Worm (Caenorhabditis elegans) whole organism, L3 larva: ENCODE results near the gene pdha-1.
A peak's percentile ranks its signal among the peaks of the same experiment; 100 is the strongest.

ENCODE experiments used
- R02D3.7 ChIP-seq: fragments of 150-350 bp; optimal IDR thresholded peaks from 2 replicates; lab custom pipeline; 2014; ENCODE audit warnings: missing biosample characterization, missing genetic modification characterization
- ZK546.5 ChIP-seq: sonication (generic microtip); optimal IDR thresholded peaks from 2 replicates; lab custom pipeline; 2017; ENCODE audit warnings: missing biosample characterization, missing genetic modification characterization
- aly-2 ChIP-seq: fragments of 150-350 bp; optimal IDR thresholded peaks from 2 replicates; lab custom pipeline; 2014; ENCODE audit warnings: missing biosample characterization, missing genetic modification characterization
- ama-1 ChIP-seq: fragments of 150-350 bp; optimal IDR thresholded peaks from 2 replicates; lab custom pipeline; 2018
- ceh-16 ChIP-seq: sonication (generic microtip); optimal IDR thresholded peaks from 2 replicates; lab custom pipeline; 2017; ENCODE audit warnings: missing biosample characterization, missing genetic modification characterization
- ceh-28 ChIP-seq: fragments of 150-350 bp; optimal IDR thresholded peaks from 2 replicates; lab custom pipeline; 2014; ENCODE audit warnings: missing biosample characterization, missing genetic modification reagents, missing genetic modification characterization
- ceh-82 ChIP-seq: fragments of 150-350 bp; optimal IDR thresholded peaks from 2 replicates; lab custom pipeline; 2014; ENCODE audit warnings: missing biosample characterization, missing genetic modification characterization
- ceh-9 ChIP-seq: sonication (generic microtip); optimal IDR thresholded peaks from 2 replicates; lab custom pipeline; 2018; ENCODE audit warnings: missing biosample characterization, missing genetic modification characterization
- daf-12 ChIP-seq: fragments of 150-350 bp; optimal IDR thresholded peaks from 2 replicates; lab custom pipeline; 2014; ENCODE audit warnings: missing biosample characterization, missing genetic modification reagents, missing genetic modification characterization
- egl-27 ChIP-seq: sonication (generic microtip); optimal IDR thresholded peaks from 4 replicates; lab custom pipeline; 2017; ENCODE audit warnings: missing biosample characterization, missing genetic modification reagents, missing genetic modification characterization
- egl-5 ChIP-seq: fragments of 150-350 bp; optimal IDR thresholded peaks from 2 replicates; lab custom pipeline; 2017; ENCODE audit warnings: missing biosample characterization, missing genetic modification reagents, missing genetic modification characterization, inconsistent platforms
- elt-1 ChIP-seq: fragments of 150-350 bp; optimal IDR thresholded peaks from 2 replicates; lab custom pipeline; 2014; ENCODE audit warnings: missing biosample characterization, missing genetic modification characterization
- elt-2 ChIP-seq: sonication (generic microtip); optimal IDR thresholded peaks from 2 replicates; lab custom pipeline; 2016; ENCODE audit warnings: missing genetic modification reagents, mild to moderate bottlenecking, missing genetic modification characterization, missing compliant biosample characterization
- elt-3 ChIP-seq, 3 experiments: fragments of 150-350 bp in 1 of 3; sonication (generic microtip) in 2 of 3; optimal IDR thresholded peaks; 2 replicates in 2 of 3; 4 replicates in 1 of 3; lab custom pipeline; 2014 to 2017; ENCODE audit warnings: missing biosample characterization in 3 of 3, missing genetic modification characterization in 3 of 3
- eor-1 ChIP-seq, 2 experiments: fragments of 150-350 bp; optimal IDR thresholded peaks; 2 replicates each; lab custom pipeline; 2014 to 2018; ENCODE audit warnings: missing biosample characterization in 2 of 2, missing genetic modification characterization in 2 of 2
- fkh-10 ChIP-seq: sonication (generic microtip); optimal IDR thresholded peaks from 2 replicates; lab custom pipeline; 2017; ENCODE audit warnings: missing biosample characterization, missing genetic modification reagents, missing genetic modification characterization
- fkh-2 ChIP-seq: fragments of 150-350 bp; optimal IDR thresholded peaks from 2 replicates; lab custom pipeline; 2014; ENCODE audit warnings: missing biosample characterization, missing genetic modification reagents, missing genetic modification characterization
- fos-1 ChIP-seq: fragments of 150-350 bp; optimal IDR thresholded peaks from 2 replicates; lab custom pipeline; 2014; ENCODE audit warnings: missing biosample characterization, missing genetic modification characterization
- hmg-11 ChIP-seq: sonication (generic microtip); optimal IDR thresholded peaks from 2 replicates; lab custom pipeline; 2016; ENCODE audit warnings: missing genetic modification characterization, missing compliant biosample characterization
- jun-1 ChIP-seq: fragments of 150-350 bp; optimal IDR thresholded peaks from 2 replicates; lab custom pipeline; 2014; ENCODE audit warnings: missing biosample characterization, missing genetic modification reagents, missing genetic modification characterization
- lin-15B ChIP-seq: fragments of 150-350 bp; optimal IDR thresholded peaks from 2 replicates; lab custom pipeline; 2014; ENCODE audit warnings: missing biosample characterization, missing genetic modification characterization
- lin-39 ChIP-seq: fragments of 150-350 bp; optimal IDR thresholded peaks from 2 replicates; lab custom pipeline; 2018; ENCODE audit warnings: missing biosample characterization, missing genetic modification reagents, missing genetic modification characterization
- lsy-12 ChIP-seq: sonication (generic microtip); optimal IDR thresholded peaks from 2 replicates; lab custom pipeline; 2016; ENCODE audit warnings: mild to moderate bottlenecking, missing genetic modification characterization, missing compliant biosample characterization
- mdl-1 ChIP-seq: fragments of 150-350 bp; optimal IDR thresholded peaks from 2 replicates; lab custom pipeline; 2014; ENCODE audit warnings: missing biosample characterization, missing genetic modification characterization
- mml-1 ChIP-seq: fragments of 150-350 bp; sonication (generic microtip); optimal IDR thresholded peaks from 3 replicates; lab custom pipeline; 2014; ENCODE audit warnings: missing biosample characterization, missing genetic modification characterization
- nfya-1 ChIP-seq: sonication (generic microtip); optimal IDR thresholded peaks from 2 replicates; lab custom pipeline; 2017; ENCODE audit warnings: missing genetic modification characterization, mild to moderate bottlenecking, missing compliant biosample characterization, antibody characterized with exemption, moderate library complexity; ENCODE audit not compliant: insufficient read depth
- nhr-11 ChIP-seq: fragments of 150-350 bp; optimal IDR thresholded peaks from 2 replicates; lab custom pipeline; 2014; ENCODE audit warnings: missing biosample characterization, missing genetic modification characterization
- nhr-12 ChIP-seq: fragments of 150-350 bp; optimal IDR thresholded peaks from 2 replicates; lab custom pipeline; 2014; ENCODE audit warnings: missing biosample characterization, missing genetic modification characterization
- nhr-23 ChIP-seq: fragments of 150-350 bp; optimal IDR thresholded peaks from 2 replicates; lab custom pipeline; 2014; ENCODE audit warnings: missing biosample characterization, missing genetic modification reagents, missing genetic modification characterization
- nhr-237 ChIP-seq: fragments of 150-350 bp; optimal IDR thresholded peaks from 2 replicates; lab custom pipeline; 2014; ENCODE audit warnings: missing biosample characterization, missing genetic modification characterization
- nhr-25 ChIP-seq: sonication (generic microtip); optimal IDR thresholded peaks from 2 replicates; lab custom pipeline; 2017; ENCODE audit warnings: missing biosample characterization, missing genetic modification characterization
- nhr-28 ChIP-seq: fragments of 150-350 bp; optimal IDR thresholded peaks from 2 replicates; lab custom pipeline; 2014; ENCODE audit warnings: missing biosample characterization, missing genetic modification characterization
- nhr-43 ChIP-seq: sonication (generic microtip); optimal IDR thresholded peaks from 2 replicates; lab custom pipeline; 2016; ENCODE audit warnings: mild to moderate bottlenecking, missing genetic modification characterization, missing compliant biosample characterization; ENCODE audit not compliant: poor library complexity, severe bottlenecking
- nhr-67 ChIP-seq: fragments of 150-350 bp; optimal IDR thresholded peaks from 2 replicates; lab custom pipeline; 2014; ENCODE audit warnings: missing biosample characterization, missing genetic modification characterization
- nhr-76 ChIP-seq: fragments of 150-350 bp; sonication (generic microtip); optimal IDR thresholded peaks from 5 replicates; lab custom pipeline; 2014; ENCODE audit warnings: missing biosample characterization, missing genetic modification characterization
- nhr-77 ChIP-seq: fragments of 150-350 bp; optimal IDR thresholded peaks from 2 replicates; lab custom pipeline; 2014; ENCODE audit warnings: missing biosample characterization, missing genetic modification characterization
- pha-4 ChIP-seq: fragments of 150-350 bp; optimal IDR thresholded peaks from 2 replicates; lab custom pipeline; 2014; ENCODE audit warnings: missing biosample characterization, missing genetic modification reagents, missing genetic modification characterization
- pqm-1 ChIP-seq: fragments of 150-350 bp; optimal IDR thresholded peaks from 2 replicates; lab custom pipeline; 2017; ENCODE audit warnings: missing biosample characterization, missing genetic modification characterization, inconsistent platforms
- sea-2 ChIP-seq: fragments of 150-350 bp; sonication (generic microtip); optimal IDR thresholded peaks from 4 replicates; lab custom pipeline; 2014; ENCODE audit warnings: missing biosample characterization, missing genetic modification reagents, missing genetic modification characterization
- skn-1 ChIP-seq: fragments of 150-350 bp; optimal IDR thresholded peaks from 2 replicates; lab custom pipeline; 2014; ENCODE audit warnings: missing biosample characterization, missing genetic modification characterization
- snpc-4 ChIP-seq: fragments of 150-350 bp; optimal IDR thresholded peaks from 2 replicates; lab custom pipeline; 2014; ENCODE audit warnings: missing biosample characterization, missing genetic modification characterization
- tbx-2 ChIP-seq: sonication (generic microtip); optimal IDR thresholded peaks from 2 replicates; lab custom pipeline; 2016; ENCODE audit warnings: mild to moderate bottlenecking, missing genetic modification characterization, missing compliant biosample characterization
- unc-39 ChIP-seq: sonication (generic microtip); optimal IDR thresholded peaks from 4 replicates; lab custom pipeline; 2017; ENCODE audit warnings: missing biosample characterization, missing genetic modification characterization
- unc-62 ChIP-seq: fragments of 150-350 bp; sonication (generic microtip); optimal IDR thresholded peaks from 4 replicates; lab custom pipeline; 2014; ENCODE audit warnings: missing biosample characterization, missing genetic modification reagents, missing genetic modification characterization
- zag-1 ChIP-seq: fragments of 150-350 bp; optimal IDR thresholded peaks from 2 replicates; lab custom pipeline; 2014; ENCODE audit warnings: missing biosample characterization, missing genetic modification characterization
- ztf-11 ChIP-seq: fragments of 150-350 bp; optimal IDR thresholded peaks from 2 replicates; lab custom pipeline; 2014; ENCODE audit warnings: missing biosample characterization, missing genetic modification characterization
- ztf-4 ChIP-seq: fragments of 150-350 bp; optimal IDR thresholded peaks from 2 replicates; lab custom pipeline; 2014; ENCODE audit warnings: missing biosample characterization, missing genetic modification characterization

Gene pdha-1

ce11 chrII:8086803-8087202, 20.7 kb downstream of the pdha-1 start, which contains the start of gene K02C4.3:
Gene K02C4.3, minus strand, starts transcription at chrII:8086853.
- TF ChIP-seq hmg-11 (tag; lab: Kevin White, UChicago) (peak; percentile 46), sea-2 (GFP tag; lab: Kevin White, UChicago) (no peak), ceh-28 (no peak), nhr-11 (tag; lab: Kevin White, UChicago) (no peak), jun-1 (peak; percentile 23), nhr-77 (tag; lab: Kevin White, UChicago) (no peak), daf-12 (tag; lab: Kevin White, UChicago) (no peak), elt-2 (tag; lab: Kevin White, UChicago) (peak; percentile 43), eor-1 (tag; optimal IDR thresholded peaks at IDR 0.05; lab: Kevin White, UChicago) (no peak), ztf-11 (tag; lab: Kevin White, UChicago) (no peak), lin-15B (peak; percentile 79), lin-39 (no peak), unc-39 (tag; lab: Kevin White, UChicago) (no peak), zag-1 (no peak), nhr-28 (tag; lab: Kevin White, UChicago) (no peak), nhr-25 (peak; percentile 56), ceh-9 (tag; lab: Kevin White, UChicago) (no peak), egl-27 (tag; lab: Kevin White, UChicago) (no peak), nfya-1 (tag; lab: Kevin White, UChicago) (peak; percentile 74), skn-1 (tag; lab: Kevin White, UChicago) (no peak), tbx-2 (tag; lab: Kevin White, UChicago) (no peak), mdl-1 (tag; lab: Kevin White, UChicago) (no peak), nhr-237 (tag; lab: Kevin White, UChicago) (no peak), R02D3.7 (tag; lab: Kevin White, UChicago) (peak; percentile 37), elt-1 (tag; lab: Kevin White, UChicago) (no peak), fkh-10 (GFP tag; lab: Kevin White, UChicago) (no peak), pha-4 (peak; percentile 86), snpc-4 (tag; lab: Kevin White, UChicago) (peak; percentile 92), ama-1 (no peak), elt-3 (tag; optimal IDR thresholded peaks at IDR 0.05; lab: Kevin White, UChicago) (no peak), fkh-2 (tag; lab: Kevin White, UChicago) (no peak), fos-1 (no peak), egl-5 (tag; lab: Kevin White, UChicago) (no peak), nhr-12 (tag; lab: Kevin White, UChicago) (no peak), nhr-76 (tag; lab: Kevin White, UChicago) (no peak), lsy-12 (tag; lab: Kevin White, UChicago) (no peak), pqm-1 (tag; lab: Kevin White, UChicago) (peak; percentile 36), ceh-16 (tag; lab: Kevin White, UChicago) (no peak), mml-1 (tag; lab: Kevin White, UChicago) (no peak), nhr-43 (tag; lab: Kevin White, UChicago) (peak; percentile 21), ZK546.5 (tag; lab: Kevin White, UChicago) (no peak), aly-2 (tag; lab: Kevin White, UChicago) (no peak), ceh-82 (tag; lab: Kevin White, UChicago) (no peak), nhr-67 (tag; lab: Kevin White, UChicago) (no peak), ztf-4 (no peak), nhr-23 (tag; lab: Kevin White, UChicago) (peak; percentile 80), unc-62 (GFP tag; lab: Kevin White, UChicago) (no peak)
